Worm (Caenorhabditis elegans) whole organism, L2 larva: Measurements from ENCODE around the gene ZC449.1.

Experiments
- C34F6.9 ChIP-seq: fragments of 150-350 bp; optimal IDR thresholded peaks from 2 replicates; lab custom pipeline; 2014; ENCODE audit warnings: missing biosample characterization, missing genetic modification characterization
- ZK546.5 ChIP-seq: sonication (generic microtip); optimal IDR thresholded peaks from 2 replicates; lab custom pipeline; 2017; ENCODE audit warnings: missing biosample characterization, missing genetic modification characterization
- dmd-4 ChIP-seq: sonication (generic microtip); optimal IDR thresholded peaks from 2 replicates; lab custom pipeline; 2017; ENCODE audit warnings: missing biosample characterization, missing genetic modification characterization
- egl-27 ChIP-seq: sonication (generic microtip); optimal IDR thresholded peaks from 3 replicates; lab custom pipeline; 2017; ENCODE audit warnings: missing biosample characterization, missing genetic modification reagents, missing genetic modification characterization
- lin-11 ChIP-seq: fragments of 150-350 bp; sonication (generic microtip); optimal IDR thresholded peaks from 2 replicates; lab custom pipeline; 2014; ENCODE audit warnings: missing biosample characterization, missing genetic modification characterization, inconsistent platforms, mixed read lengths
- mdl-1 ChIP-seq, 2 experiments: fragments of 150-350 bp in 1 of 2; sonication (generic microtip) in 1 of 2; optimal IDR thresholded peaks; 2 replicates each; lab custom pipeline; 2017; ENCODE audit warnings: missing biosample characterization in 2 of 2, missing genetic modification characterization in 2 of 2
- nhr-11 ChIP-seq: fragments of 150-350 bp; optimal IDR thresholded peaks from 2 replicates; lab custom pipeline; 2014; ENCODE audit warnings: missing biosample characterization, missing genetic modification characterization
- nhr-21 ChIP-seq: fragments of 150-350 bp; optimal IDR thresholded peaks from 2 replicates; lab custom pipeline; 2014; ENCODE audit warnings: missing biosample characterization, missing genetic modification characterization
- nhr-237 ChIP-seq: fragments of 150-350 bp; optimal IDR thresholded peaks from 2 replicates; lab custom pipeline; 2014; ENCODE audit warnings: missing biosample characterization, missing genetic modification characterization
- snpc-4 ChIP-seq: fragments of 150-350 bp; optimal IDR thresholded peaks from 2 replicates; lab custom pipeline; 2014; ENCODE audit warnings: missing biosample characterization, missing genetic modification characterization
- zag-1 ChIP-seq: fragments of 150-350 bp; optimal IDR thresholded peaks from 2 replicates; lab custom pipeline; 2014; ENCODE audit warnings: missing biosample characterization, missing genetic modification characterization

DNA sequence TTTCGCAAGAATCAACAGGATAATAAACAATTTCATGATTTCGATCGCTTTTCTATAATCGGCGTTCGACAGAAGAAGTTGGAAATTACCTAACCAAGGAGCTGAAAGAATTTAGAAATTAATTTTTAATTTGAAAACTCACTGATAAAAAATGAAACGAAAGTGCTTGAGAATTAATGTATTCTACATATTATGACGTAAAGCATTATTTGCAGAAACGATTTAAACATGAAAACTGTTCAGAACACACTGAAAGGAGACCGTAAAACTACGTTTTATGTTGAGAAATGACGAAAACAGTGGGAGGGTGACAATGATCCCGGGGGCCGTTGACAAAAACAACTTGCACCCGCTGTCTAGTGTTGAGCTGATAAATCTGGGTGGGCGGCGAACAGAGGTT is 13.5 kb downstream of the ZC449.1 start, which contains the start of gene ZC449.5:
- TF ChIP-seq dmd-4 (tag; lab: Kevin White, UChicago) (no peak), snpc-4 (tag; lab: Kevin White, UChicago) (no peak), nhr-11 (tag; lab: Kevin White, UChicago) (no peak), nhr-21 (tag; lab: Kevin White, UChicago) (no peak), egl-27 (tag; lab: Kevin White, UChicago) (no peak), mdl-1 (tag; optimal IDR thresholded peaks at IDR 0.05; lab: Kevin White, UChicago) (no peak), C34F6.9 (tag; lab: Kevin White, UChicago) (no peak), nhr-237 (tag; lab: Kevin White, UChicago) (no peak), ZK546.5 (tag; lab: Kevin White, UChicago) (no peak), lin-11 (tag; lab: Kevin White, UChicago) (no peak), zag-1 (tag; lab: Kevin White, UChicago) (no peak)
